Worm (Caenorhabditis elegans) whole organism, L2 larva: ENCODE data around the gene R07B7.10.

ENCODE experiments used
- F13H6.1 ChIP-seq: sonication (generic microtip); optimal IDR thresholded peaks from 2 replicates; lab custom pipeline; 2016; ENCODE audit warnings: missing genetic modification characterization, missing compliant biosample characterization
- R02D3.7 ChIP-seq: fragments of 150-350 bp; optimal IDR thresholded peaks from 2 replicates; lab custom pipeline; 2014; ENCODE audit warnings: missing biosample characterization, missing genetic modification characterization
- Y55F3AM.14 ChIP-seq: fragments of 200-800 bp; sonication (Bioruptor generic); optimal IDR thresholded peaks from 2 replicates; lab custom pipeline; 2018; ENCODE audit warnings: mild to moderate bottlenecking, missing genetic modification characterization, missing compliant biosample characterization
- ZK546.5 ChIP-seq: sonication (generic microtip); optimal IDR thresholded peaks from 2 replicates; lab custom pipeline; 2017; ENCODE audit warnings: missing biosample characterization, missing genetic modification characterization
- alr-1 ChIP-seq: fragments of 150-350 bp; optimal IDR thresholded peaks from 2 replicates; lab custom pipeline; 2014; ENCODE audit warnings: missing biosample characterization, missing genetic modification characterization
- aly-2 ChIP-seq: fragments of 150-350 bp; optimal IDR thresholded peaks from 2 replicates; lab custom pipeline; 2014; ENCODE audit warnings: missing biosample characterization, missing genetic modification characterization
- ama-1 ChIP-seq: fragments of 150-350 bp; optimal IDR thresholded peaks from 2 replicates; lab custom pipeline; 2018; ENCODE audit warnings: inconsistent platforms
- blmp-1 ChIP-seq: sonication (generic microtip); optimal IDR thresholded peaks from 2 replicates; lab custom pipeline; 2017; ENCODE audit warnings: missing genetic modification characterization, mild to moderate bottlenecking, missing compliant biosample characterization, antibody characterized with exemption, moderate library complexity; ENCODE audit not compliant: insufficient read depth
- ceh-16 ChIP-seq: fragments of 150-350 bp; optimal IDR thresholded peaks from 2 replicates; lab custom pipeline; 2014; ENCODE audit warnings: missing biosample characterization, missing genetic modification characterization
- ceh-82 ChIP-seq: fragments of 150-350 bp; optimal IDR thresholded peaks from 2 replicates; lab custom pipeline; 2014; ENCODE audit warnings: missing biosample characterization, missing genetic modification characterization
- crh-2 ChIP-seq: sonication (generic microtip); optimal IDR thresholded peaks from 2 replicates; lab custom pipeline; 2017; ENCODE audit warnings: missing biosample characterization, missing genetic modification characterization
- dmd-4 ChIP-seq: sonication (generic microtip); optimal IDR thresholded peaks from 2 replicates; lab custom pipeline; 2017; ENCODE audit warnings: missing biosample characterization, missing genetic modification characterization
- elt-1 ChIP-seq: fragments of 150-350 bp; optimal IDR thresholded peaks from 2 replicates; lab custom pipeline; 2014; ENCODE audit warnings: missing biosample characterization, missing genetic modification characterization
- elt-3 ChIP-seq: sonication (generic microtip); optimal IDR thresholded peaks from 2 replicates; lab custom pipeline; 2017; ENCODE audit warnings: missing biosample characterization, missing genetic modification characterization
- fos-1 ChIP-seq: fragments of 150-350 bp; optimal IDR thresholded peaks from 2 replicates; lab custom pipeline; 2014; ENCODE audit warnings: missing biosample characterization, missing genetic modification characterization
- gmeb-1 ChIP-seq: fragments of 150-350 bp; optimal IDR thresholded peaks from 2 replicates; lab custom pipeline; 2014; ENCODE audit warnings: missing biosample characterization, missing genetic modification characterization
- lin-13 ChIP-seq: fragments of 150-350 bp; optimal IDR thresholded peaks from 2 replicates; lab custom pipeline; 2014; ENCODE audit warnings: missing biosample characterization, missing genetic modification reagents, missing genetic modification characterization
- lin-39 ChIP-seq: fragments of 150-350 bp; optimal IDR thresholded peaks from 2 replicates; lab custom pipeline; 2014; ENCODE audit warnings: missing biosample characterization, missing genetic modification reagents, missing genetic modification characterization
- lsy-2 ChIP-seq, 2 experiments: fragments of 150-350 bp in 1 of 2; sonication (generic microtip) in 1 of 2; optimal IDR thresholded peaks; 2 replicates each; lab custom pipeline; 2014 to 2017; ENCODE audit warnings: missing biosample characterization in 2 of 2, missing genetic modification characterization in 2 of 2
- mdl-1 ChIP-seq, 2 experiments: fragments of 150-350 bp in 1 of 2; sonication (generic microtip) in 1 of 2; optimal IDR thresholded peaks; 2 replicates each; lab custom pipeline; 2017; ENCODE audit warnings: missing biosample characterization in 2 of 2, missing genetic modification characterization in 2 of 2
- nhr-11 ChIP-seq: fragments of 150-350 bp; optimal IDR thresholded peaks from 2 replicates; lab custom pipeline; 2014; ENCODE audit warnings: missing biosample characterization, missing genetic modification characterization
- nhr-12 ChIP-seq: fragments of 150-350 bp; optimal IDR thresholded peaks from 2 replicates; lab custom pipeline; 2014; ENCODE audit warnings: missing biosample characterization, missing genetic modification characterization
- nhr-129 ChIP-seq: fragments of 150-350 bp; optimal IDR thresholded peaks from 2 replicates; lab custom pipeline; 2014; ENCODE audit warnings: missing biosample characterization, missing genetic modification characterization
- nhr-237 ChIP-seq: fragments of 150-350 bp; optimal IDR thresholded peaks from 2 replicates; lab custom pipeline; 2014; ENCODE audit warnings: missing biosample characterization, missing genetic modification characterization
- nhr-25 ChIP-seq: fragments of 150-350 bp; sonication (generic microtip); optimal IDR thresholded peaks from 3 replicates; lab custom pipeline; 2014; ENCODE audit warnings: missing biosample characterization, missing genetic modification characterization
- sem-4 ChIP-seq: fragments of 150-350 bp; optimal IDR thresholded peaks from 2 replicates; lab custom pipeline; 2014; ENCODE audit warnings: missing biosample characterization, missing genetic modification reagents, missing genetic modification characterization
- skn-1 ChIP-seq: sonication (generic microtip); optimal IDR thresholded peaks from 2 replicates; lab custom pipeline; 2017; ENCODE audit warnings: missing biosample characterization, missing genetic modification characterization
- sma-3 ChIP-seq: sonication (generic microtip); optimal IDR thresholded peaks from 2 replicates; lab custom pipeline; 2016; ENCODE audit warnings: missing genetic modification reagents, missing genetic modification characterization, missing compliant biosample characterization
- sma-9 ChIP-seq, 2 experiments: fragments of 150-350 bp in 1 of 2; sonication (generic microtip) in 1 of 2; optimal IDR thresholded peaks; 2 replicates each; lab custom pipeline; 2014 to 2016; ENCODE audit warnings: missing genetic modification characterization in 2 of 2, mild to moderate bottlenecking in 1 of 2, missing biosample characterization in 1 of 2, missing compliant biosample characterization in 1 of 2, missing genetic modification reagents in 1 of 2, moderate library complexity in 1 of 2
- snpc-4 ChIP-seq: fragments of 150-350 bp; optimal IDR thresholded peaks from 2 replicates; lab custom pipeline; 2014; ENCODE audit warnings: missing biosample characterization, missing genetic modification characterization
- unc-39 ChIP-seq: fragments of 150-350 bp; optimal IDR thresholded peaks from 2 replicates; lab custom pipeline; 2014; ENCODE audit warnings: missing biosample characterization, missing genetic modification characterization
- unc-62 ChIP-seq: fragments of 150-350 bp; optimal IDR thresholded peaks from 2 replicates; lab custom pipeline; 2014; ENCODE audit warnings: missing biosample characterization, missing genetic modification reagents, missing genetic modification characterization
- ztf-11 ChIP-seq: sonication (generic microtip); optimal IDR thresholded peaks from 2 replicates; lab custom pipeline; 2017; ENCODE audit warnings: missing biosample characterization, missing genetic modification characterization
- ztf-4 ChIP-seq: fragments of 150-350 bp; optimal IDR thresholded peaks from 2 replicates; lab custom pipeline; 2014; ENCODE audit warnings: missing biosample characterization, missing genetic modification characterization

The R07B7.10 gene

DNA sequence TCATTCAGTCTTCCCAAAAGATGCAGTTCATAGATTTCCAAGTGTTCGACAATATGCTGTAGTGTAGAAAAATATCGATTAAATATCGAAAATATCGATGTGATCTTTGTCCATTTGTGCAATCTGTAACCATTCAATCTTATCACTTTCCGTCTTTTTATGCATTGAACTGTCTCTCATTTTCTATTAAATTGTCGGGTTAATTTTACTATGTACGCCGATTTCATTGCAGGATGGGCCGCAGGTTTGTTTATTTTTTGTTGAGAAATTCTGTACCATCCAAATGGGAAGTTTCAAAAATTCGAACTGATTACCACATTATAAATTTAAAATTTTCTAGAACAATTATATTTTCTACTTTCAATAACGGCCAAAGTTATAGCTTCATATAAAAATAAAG lies 1.2 kb downstream of the R07B7.10 start, which contains the start of gene R07B7.8:
TSS of gene R07B7.8 (minus strand) at position 101 of the 400 bp plus-strand sequence.
- no peak for TF ChIP-seq nhr-129 (tag; lab: Kevin White, UChicago)
- TF ChIP-seq ceh-82 (tag; lab: Kevin White, UChicago), result no peak
- TF ChIP-seq nhr-237 (tag; lab: Kevin White, UChicago), result no peak
- no peak for TF ChIP-seq snpc-4 (tag; lab: Kevin White, UChicago)
- TF ChIP-seq dmd-4 (tag; lab: Kevin White, UChicago), result no peak
- TF ChIP-seq sma-9 (GFP tag; optimal IDR thresholded peaks at IDR 0.05; lab: Kevin White, UChicago), result no peak
- TF ChIP-seq sma-9 (tag; optimal IDR thresholded peaks at IDR 0.05; lab: Kevin White, UChicago), result no peak
- no peak for TF ChIP-seq F13H6.1 (tag; lab: Kevin White, UChicago)
- no peak for TF ChIP-seq ztf-4 (tag; lab: Kevin White, UChicago)
- no peak for TF ChIP-seq fos-1
- no peak for TF ChIP-seq lin-39 (tag; lab: Kevin White, UChicago)
- no peak for TF ChIP-seq unc-39 (tag; lab: Kevin White, UChicago)
- no peak for TF ChIP-seq R02D3.7
- TF ChIP-seq lin-13 (GFP tag; lab: Kevin White, UChicago), result no peak
- TF ChIP-seq skn-1, result no peak
- TF ChIP-seq blmp-1 (tag; lab: Kevin White, UChicago), result no peak
- no peak for TF ChIP-seq alr-1

DNA sequence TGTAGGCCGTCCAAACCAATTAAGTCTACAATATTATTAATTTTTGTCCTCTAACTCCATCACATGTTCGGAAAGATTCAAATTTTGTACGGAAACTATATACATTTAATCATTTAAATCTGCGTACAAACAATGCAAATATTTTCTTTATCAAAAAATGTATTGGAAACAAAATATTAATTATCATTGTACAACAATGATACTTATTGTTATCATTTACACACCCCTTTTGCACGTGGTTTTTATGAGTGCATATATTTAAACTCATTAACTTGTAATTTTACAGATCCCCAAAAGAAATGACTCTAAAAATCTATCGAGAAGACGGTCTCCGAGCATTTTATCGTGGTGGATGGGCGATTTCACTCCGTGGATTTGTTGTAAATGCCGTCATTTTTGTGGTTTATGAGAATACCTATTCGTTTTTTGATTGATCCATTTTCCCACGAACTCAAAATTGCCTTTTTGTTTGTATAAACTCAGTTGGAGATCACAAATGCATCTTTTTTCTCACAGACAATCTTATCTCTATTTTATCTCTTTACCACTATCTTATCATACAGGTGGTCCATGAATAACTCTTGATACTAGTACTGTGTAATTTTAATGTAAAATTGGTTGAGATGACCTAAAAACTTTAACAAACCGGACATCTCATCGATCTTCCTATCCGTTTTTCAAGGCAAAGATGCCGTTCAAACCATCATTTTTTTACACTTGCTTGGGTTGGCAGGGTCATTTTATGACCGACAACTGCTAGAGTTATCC lies 3.0 kb downstream of the R07B7.10 start:
- no peak for TF ChIP-seq skn-1
- no peak for TF ChIP-seq lsy-2 (tag; optimal IDR thresholded peaks at IDR 0.05; lab: Kevin White, UChicago)
- TF ChIP-seq fos-1, result peak; percentile 16

DNA sequence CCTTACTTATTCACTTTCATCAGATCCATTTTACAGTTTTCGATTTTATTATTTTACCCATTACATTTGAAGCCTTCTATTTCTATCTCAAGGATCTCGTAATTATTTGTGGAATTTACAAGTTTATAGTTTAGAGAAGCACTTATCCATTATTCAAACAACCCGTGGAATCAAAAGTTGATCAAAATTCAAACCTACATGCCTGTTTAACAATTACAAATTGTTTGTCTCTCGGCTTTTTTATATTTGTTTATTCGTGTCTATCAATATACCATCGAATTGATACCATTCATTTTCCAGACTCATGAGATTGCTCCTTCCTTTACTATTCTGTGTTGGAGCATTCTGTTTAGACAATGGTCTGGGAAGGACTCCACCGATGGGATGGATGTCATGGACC lies 3.9 kb downstream of the R07B7.10 start, which contains the start of gene gana-1:
TSS of gene gana-1 (plus strand) at position 301 of the 400 bp plus-strand sequence.
- no peak for TF ChIP-seq unc-62 (GFP tag; lab: Kevin White, UChicago)
- TF ChIP-seq skn-1, result no peak
- no peak for TF ChIP-seq F13H6.1 (tag; lab: Kevin White, UChicago)
- no peak for TF ChIP-seq crh-2 (tag; lab: Kevin White, UChicago)
- TF ChIP-seq ZK546.5 (tag; lab: Kevin White, UChicago), result no peak

DNA sequence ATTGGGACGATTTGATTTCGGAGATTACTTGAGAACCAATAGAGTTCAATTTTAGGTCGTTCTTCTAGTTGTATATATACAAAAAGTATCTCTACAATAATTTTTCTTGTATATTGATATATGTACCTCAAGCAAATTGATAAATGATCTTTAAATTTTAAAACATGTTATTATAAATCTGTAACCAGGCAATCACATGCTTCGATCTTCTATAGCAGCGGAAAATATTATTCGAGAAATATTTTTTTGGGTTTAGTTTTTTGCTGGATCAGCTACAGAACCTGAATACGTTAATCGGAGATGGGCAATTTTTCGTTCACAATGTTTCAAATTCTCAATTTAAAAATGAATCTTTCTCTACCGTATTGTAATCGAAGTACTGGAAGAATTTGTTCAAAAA lies 5.8 kb downstream of the R07B7.10 start, which contains the start of gene R07B7.12:
TSS of gene R07B7.12 (plus strand) at position 301 of the 400 bp plus-strand sequence.
- TF ChIP-seq Y55F3AM.14 (GFP tag; lab: Kevin White, UChicago) (no peak), nhr-12 (tag; lab: Kevin White, UChicago) (no peak), ztf-11 (no peak), ceh-16 (tag; lab: Kevin White, UChicago) (no peak), alr-1 (no peak), sem-4 (no peak), nhr-129 (tag; lab: Kevin White, UChicago) (no peak), gmeb-1 (tag; lab: Kevin White, UChicago) (no peak), sma-9 (GFP tag; optimal IDR thresholded peaks at IDR 0.05; lab: Kevin White, UChicago) (no peak), sma-9 (tag; optimal IDR thresholded peaks at IDR 0.05; lab: Kevin White, UChicago) (no peak), lin-39 (tag; lab: Kevin White, UChicago) (no peak), elt-3 (no peak), F13H6.1 (tag; lab: Kevin White, UChicago) (no peak), unc-62 (GFP tag; lab: Kevin White, UChicago) (no peak), nhr-25 (tag; lab: Kevin White, UChicago) (no peak), lsy-2 (tag; optimal IDR thresholded peaks at IDR 0.05; lab: Kevin White, UChicago) (no peak), snpc-4 (tag; lab: Kevin White, UChicago) (no peak), ZK546.5 (tag; lab: Kevin White, UChicago) (no peak), ama-1 (lab: Kevin White, UChicago) (no peak), elt-1 (tag; lab: Kevin White, UChicago) (no peak), aly-2 (no peak)
- TF ChIP-seq, all 48 proteins: peak for 0

DNA sequence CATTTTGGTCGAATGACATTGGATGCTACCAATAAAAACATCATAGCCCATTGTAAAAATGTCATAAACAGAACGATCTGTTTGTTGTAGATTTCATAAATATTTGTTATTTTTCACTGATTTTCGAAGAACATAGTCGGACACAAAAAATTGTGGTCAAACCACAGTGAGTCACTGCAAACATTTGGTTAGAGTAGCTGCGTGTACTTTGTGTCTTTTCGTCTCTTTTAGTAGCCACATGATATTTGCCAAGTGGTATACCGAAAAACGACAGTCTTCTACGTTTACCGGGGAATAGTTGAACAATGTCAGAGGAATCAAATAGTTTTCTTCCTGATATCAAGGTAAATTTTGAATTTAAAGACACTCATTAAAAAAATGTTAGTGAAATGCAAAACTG lies 8.7 kb downstream of the R07B7.10 start, which contains the start of gene nhr-206:
TSS of gene nhr-206 (plus strand) at position 248 of the 400 bp plus-strand sequence.
- TF ChIP-seq nhr-11 (tag; lab: Kevin White, UChicago) (no peak), sma-9 (GFP tag; optimal IDR thresholded peaks at IDR 0.05; lab: Kevin White, UChicago) (peak; percentile 56), sma-9 (tag; optimal IDR thresholded peaks at IDR 0.05; lab: Kevin White, UChicago) (no peak), fos-1 (peak; percentile 85), nhr-129 (tag; lab: Kevin White, UChicago) (peak; percentile 71), unc-39 (tag; lab: Kevin White, UChicago) (no peak), mdl-1 (tag; optimal IDR thresholded peaks at IDR 0.05; lab: Kevin White, UChicago) (no peak), crh-2 (tag; lab: Kevin White, UChicago) (peak; percentile 67), F13H6.1 (tag; lab: Kevin White, UChicago) (peak; percentile 7), ceh-82 (tag; lab: Kevin White, UChicago) (no peak), nhr-25 (tag; lab: Kevin White, UChicago) (peak; percentile 12), sma-3 (peak; percentile 21)
